Worm (Caenorhabditis elegans): ENCODE data around the gene B0304.2.

B0304.2 gene

ce11 chrII:4552088-4552487, 28.7 kb downstream of the B0304.2 start:
- TF ChIP-seq ztf-22 (GFP tag; optimal IDR thresholded peaks at IDR 0.05) (no peak), nhr-80 (tag; optimal IDR thresholded peaks at IDR 0.05) (peak; percentile 30)

ce11 chrII:4554644-4555043, 31.2 kb downstream of the B0304.2 start:
- peak; percentile 93 for TF ChIP-seq hsf-1 (GFP tag; IDR thresholded peaks at IDR 0.05)
- peak; percentile 61 for TF ChIP-seq F33H1.4 (GFP tag; IDR thresholded peaks at IDR 0.05)

- TF ChIP-seq dpff-1 (tag; optimal IDR thresholded peaks at IDR 0.05) (no peak), mel-28 (tag; optimal IDR thresholded peaks at IDR 0.05; ENCODE audit: borderline replicate concordance) (no peak), K12H6.12 (tag; optimal IDR thresholded peaks at IDR 0.05) (no peak), fkh-3 (tag; optimal IDR thresholded peaks at IDR 0.05) (no peak), unc-62 (GFP tag; optimal IDR thresholded peaks at IDR 0.05) (no peak), lir-1 (GFP tag; conservative IDR thresholded peaks at IDR 0.05) (no peak), nhr-120 (GFP tag; IDR thresholded peaks at IDR 0.05) (no peak), rec-8 (tag; optimal IDR thresholded peaks at IDR 0.05) (no peak), ztf-6 (GFP tag; IDR thresholded peaks at IDR 0.05) (no peak), tbp1 (GFP tag; optimal IDR thresholded peaks at IDR 0.05) (no peak), athp-1 (tag; optimal IDR thresholded peaks at IDR 0.05) (no peak), somi-1 (GFP tag; optimal IDR thresholded peaks at IDR 0.05) (no peak), C17E4.6 (GFP tag; IDR thresholded peaks at IDR 0.05) (no peak), let-526 (GFP tag; IDR thresholded peaks at IDR 0.05) (no peak), zim-3 (tag; optimal IDR thresholded peaks at IDR 0.05) (no peak)
Measured at ce11 chrII:4557487-4557886, 34.1 kb downstream of the B0304.2 start, which contains the start of gene M03A1.3. Gene M03A1.3, plus strand, starts transcription at chrII:4557787.

ce11 chrII:4560068-4560467, 36.6 kb downstream of the B0304.2 start, which contains the start of gene M03A1.8:
Gene M03A1.8, plus strand, starts transcription at chrII:4560336.
- TF ChIP-seq lin-54 (GFP tag; optimal IDR thresholded peaks at IDR 0.05): no peak
- TF ChIP-seq nhr-120 (GFP tag; IDR thresholded peaks at IDR 0.05): no peak
- no peak for TF ChIP-seq ceh-58 (GFP tag; IDR thresholded peaks at IDR 0.05)
- no peak for TF ChIP-seq xnd-1 (tag; optimal IDR thresholded peaks at IDR 0.05)
- TF ChIP-seq nfya-1 (tag; optimal IDR thresholded peaks at IDR 0.05; ENCODE audit: borderline replicate concordance, insufficient read depth): no peak
- TF ChIP-seq sea-2 (GFP tag; IDR thresholded peaks at IDR 0.05): no peak
- no peak for TF ChIP-seq dox-1 (GFP tag; IDR thresholded peaks at IDR 0.05)
- no peak for TF ChIP-seq let-526 (GFP tag; IDR thresholded peaks at IDR 0.05)
- TF ChIP-seq ceh-91 (GFP tag; IDR thresholded peaks at IDR 0.05): no peak
- no peak for TF ChIP-seq cebp-1 (GFP tag; IDR thresholded peaks at IDR 0.05)
- no peak for TF ChIP-seq cebp-1 (tag; optimal IDR thresholded peaks at IDR 0.05)
- no peak for TF ChIP-seq C06A6.2 (GFP tag; conservative IDR thresholded peaks at IDR 0.05)
- no peak for TF ChIP-seq K12H6.12 (tag; optimal IDR thresholded peaks at IDR 0.05)
- no peak for TF ChIP-seq F57C9.4 (tag; optimal IDR thresholded peaks at IDR 0.05)
- TF ChIP-seq dpff-1 (tag; optimal IDR thresholded peaks at IDR 0.05): no peak
- no peak for TF ChIP-seq rec-8 (tag; optimal IDR thresholded peaks at IDR 0.05)
- no peak for TF ChIP-seq madf-8 (GFP tag; conservative IDR thresholded peaks at IDR 0.05)
- no peak for TF ChIP-seq tlf-1 (GFP tag; optimal IDR thresholded peaks at IDR 0.05)
- TF ChIP-seq T07F8.4 (tag; optimal IDR thresholded peaks at IDR 0.05): no peak
- TF ChIP-seq ceh-27 (GFP tag; optimal IDR thresholded peaks at IDR 0.05): no peak
